Worm (Caenorhabditis elegans): ENCODE results near the gene pigg-1.
A peak's percentile ranks its signal among the peaks of the same experiment; 100 is the strongest.

The pigg-1 gene

ce11 chrII:8546975-8547374, 53.1 kb downstream of the pigg-1 start:
- no peak for TF ChIP-seq egl-27 (tag; optimal IDR thresholded peaks at IDR 0.05)
- TF ChIP-seq hmg-1.1 (GFP tag; IDR thresholded peaks at IDR 0.05) = no peak; the same call in none of the 2 replicates
- no peak for TF ChIP-seq nhr-237 (tag; optimal IDR thresholded peaks at IDR 0.05)
- TF ChIP-seq hlh-30 (tag; optimal IDR thresholded peaks at IDR 0.05; ENCODE audit: insufficient read depth) = peak; percentile 74
- peak; percentile 61; the same call in 1 of the 2 replicates for TF ChIP-seq saeg-2 (GFP tag; IDR thresholded peaks at IDR 0.05)
- TF ChIP-seq aha-1 (tag) = peak; percentile 95
- no peak for TF ChIP-seq snpc-4 (tag; optimal IDR thresholded peaks at IDR 0.05)
- TF ChIP-seq dmd-8 (GFP tag; IDR thresholded peaks at IDR 0.05) = no peak; the same call in none of the 2 replicates
- TF ChIP-seq lir-3 (tag; optimal IDR thresholded peaks at IDR 0.05) = peak; percentile 53
- no peak for TF ChIP-seq ztf-11 (tag; optimal IDR thresholded peaks at IDR 0.05)
- TF ChIP-seq ztf-7 (tag; optimal IDR thresholded peaks at IDR 0.05) = no peak
- peak; percentile 83 for TF ChIP-seq zip-11 (GFP tag; IDR thresholded peaks at IDR 0.05)
- 0 out of 2 replicates have a peak, but pooled peaks have one; percentile 66 for TF ChIP-seq dmd-9 (GFP tag; IDR thresholded peaks at IDR 0.05)
- no peak for TF ChIP-seq lsy-2 (tag; optimal IDR thresholded peaks at IDR 0.05)
- TF ChIP-seq unc-62 (GFP tag; optimal IDR thresholded peaks at IDR 0.05 in 1 of 2) = no peak
- TF ChIP-seq unc-62 (tag; optimal IDR thresholded peaks at IDR 0.05) = no peak
- peak; percentile 80 for TF ChIP-seq Y5F2A.4 (GFP tag; optimal IDR thresholded peaks at IDR 0.05)
- peak; percentile 41 for TF ChIP-seq dpl-1 (GFP tag; optimal IDR thresholded peaks at IDR 0.05)
- peak; percentile 87 for TF ChIP-seq ctbp-1 (GFP tag; IDR thresholded peaks at IDR 0.05)
- TF ChIP-seq Y105C5A.15 (GFP tag; IDR thresholded peaks at IDR 0.05) = no peak; the same call in 1 of the 2 replicates
- peak in 1 of 2 experiments; percentile 5 for TF ChIP-seq hif-1 (tag; optimal IDR thresholded peaks at IDR 0.05)
- TF ChIP-seq hlh-11 (tag; optimal IDR thresholded peaks at IDR 0.05) = peak; percentile 72
- peak; percentile 55 for TF ChIP-seq F49E8.2 (tag; optimal IDR thresholded peaks at IDR 0.05; ENCODE audit: borderline replicate concordance)
- no peak for TF ChIP-seq daf-12 (tag; optimal IDR thresholded peaks at IDR 0.05)
- TF ChIP-seq nhr-10 (tag; optimal IDR thresholded peaks at IDR 0.05) = no peak
- peak; percentile 13 for TF ChIP-seq nhr-77 (tag; optimal IDR thresholded peaks at IDR 0.05)
- no peak for TF ChIP-seq mes-2 (tag; optimal IDR thresholded peaks at IDR 0.05; ENCODE audit: poor library complexity, severe bottlenecking)
- TF ChIP-seq T26A8.4 (GFP tag; IDR thresholded peaks at IDR 0.05) = no peak; the same call in 1 of the 2 replicates
- TF ChIP-seq gei-8 (GFP tag; optimal IDR thresholded peaks at IDR 0.05) = peak; percentile 84
- no peak for TF ChIP-seq Y48G9A.11 (GFP tag; IDR thresholded peaks at IDR 0.05)
- TF ChIP-seq set-16 (GFP tag; IDR thresholded peaks at IDR 0.05) = no peak
- TF ChIP-seq rbr-2 (tag; optimal IDR thresholded peaks at IDR 0.05) = peak; percentile 59
- TF ChIP-seq nhr-28 (tag; optimal IDR thresholded peaks at IDR 0.05) = peak; percentile 54
- 0 out of 2 replicates have a peak, but pooled peaks have one; percentile 61 for TF ChIP-seq tag-97 (GFP tag; IDR thresholded peaks at IDR 0.05)
- peak; percentile 6 for TF ChIP-seq pqm-1 (tag; optimal IDR thresholded peaks at IDR 0.05)
- TF ChIP-seq ces-1 (GFP tag; optimal IDR thresholded peaks at IDR 0.05) = no peak
- no peak for TF ChIP-seq lin-39 (tag; optimal IDR thresholded peaks at IDR 0.05)
- TF ChIP-seq F44E2.7 (GFP tag; IDR thresholded peaks at IDR 0.05) = no peak; the same call in 1 of the 2 replicates
- no peak for TF ChIP-seq dve-1 (tag; optimal IDR thresholded peaks at IDR 0.05; ENCODE audit: insufficient read depth)
- peak; percentile 84 for TF ChIP-seq daf-19 (GFP tag; conservative IDR thresholded peaks at IDR 0.05)
- peak; percentile 84 for TF ChIP-seq nhr-6 (tag; optimal IDR thresholded peaks at IDR 0.05)
- TF ChIP-seq nhr-42 (GFP tag; IDR thresholded peaks at IDR 0.05) = peak; percentile 88
- no peak for TF ChIP-seq lin-15B (tag; optimal IDR thresholded peaks at IDR 0.05)
- no peak for TF ChIP-seq nhr-25 (tag; optimal IDR thresholded peaks at IDR 0.05; ENCODE audit: borderline replicate concordance, insufficient read depth)
- TF ChIP-seq ceh-32 (tag; optimal IDR thresholded peaks at IDR 0.05; ENCODE audit: poor library complexity) = no peak
- TF ChIP-seq R02D3.7 (tag; optimal IDR thresholded peaks at IDR 0.05) = peak; percentile 7
- peak; percentile 70; the same call in 1 of the 2 replicates for TF ChIP-seq ceh-44 (GFP tag; IDR thresholded peaks at IDR 0.05)
- TF ChIP-seq nhr-41 (GFP tag; IDR thresholded peaks at IDR 0.05) = peak; percentile 53; the same call in 1 of the 2 replicates
- peak; percentile 91 for TF ChIP-seq F26F4.8 (GFP tag; conservative IDR thresholded peaks at IDR 0.05)
- TF ChIP-seq ZK337.2 (GFP tag; IDR thresholded peaks at IDR 0.05) = peak; percentile 79; the same call in 1 of the 2 replicates
- TF ChIP-seq daf-8 (GFP tag; IDR thresholded peaks at IDR 0.05) = no peak

All from whole organism, L4 larva.